Fruit fly (Drosophila melanogaster): ENCODE measurements around the gene VhaAC39-2.

dm6 chr3R:23112680-23113362, 46.3 kb downstream of the VhaAC39-2 start, which contains the start of gene Cow:
- TF ChIP-seq psq (optimal IDR thresholded peaks at IDR 0.05) (no peak), insv (optimal IDR thresholded peaks at IDR 0.05) (no peak), h (optimal IDR thresholded peaks at IDR 0.05) (no peak), Sin3A (optimal IDR thresholded peaks at IDR 0.05) (no peak)
